Fruit fly (Drosophila melanogaster): ENCODE data around the gene firl.

DNA sequence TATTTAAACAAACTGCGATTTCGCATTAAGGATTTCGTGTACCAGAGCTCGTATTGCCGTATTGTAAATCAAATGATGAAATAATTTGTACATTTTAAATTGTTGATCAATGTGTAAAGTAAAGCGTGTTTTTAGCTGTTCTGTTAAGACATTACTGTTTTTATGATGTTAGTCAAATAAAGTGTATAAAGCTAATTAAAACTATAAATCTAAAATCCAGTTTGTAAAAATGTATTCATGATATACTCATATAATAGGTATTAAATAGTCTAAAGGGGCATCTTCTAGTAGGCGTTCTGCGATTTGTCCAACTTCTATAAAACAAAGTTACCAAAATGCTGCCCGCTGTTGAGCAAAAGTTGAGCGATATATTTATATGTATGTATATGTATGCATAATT is 32.7 kb downstream of the firl start, which contains the start of gene CG18788:
- TF ChIP-seq CG8478 (optimal IDR thresholded peaks at IDR 0.05) (no peak), CTCF (optimal IDR thresholded peaks at IDR 0.05) (no peak)

Data from S2 (cell line).